Worm (Caenorhabditis elegans): Measurements from ENCODE around the gene lgc-6.
"Not testable (repeated sequence)": the region's sequence is repeated elsewhere in the genome, so short reads cannot be mapped to it uniquely, and the experiment has no call there.

lgc-6 gene

ce11 chrIV:8352036-8352435 is 12.3 kb downstream of the lgc-6 start, which contains the start of gene F17E9.16:
Gene F17E9.16, plus strand, starts transcription at chrIV:8352336.
- not testable (repeated sequence) for TF ChIP-seq sdc-2, nhr-232, ahr-1 (tag; optimal IDR thresholded peaks at IDR 0.05)

- TF ChIP-seq elt-2 (tag; optimal IDR thresholded peaks at IDR 0.05) (no peak), C38D4.7 (GFP tag; optimal IDR thresholded peaks at IDR 0.05) (no peak), zip-5 (tag; optimal IDR thresholded peaks at IDR 0.05) (no peak), hlh-6 (tag; optimal IDR thresholded peaks at IDR 0.05) (no peak), pros-1 (tag; optimal IDR thresholded peaks at IDR 0.05) (no peak), gmeb-2 (tag; optimal IDR thresholded peaks at IDR 0.05) (no peak), syd-9 (tag; optimal IDR thresholded peaks at IDR 0.05) (no peak), rnt-1 (tag; optimal IDR thresholded peaks at IDR 0.05) (no peak), pqm-1 (tag; optimal IDR thresholded peaks at IDR 0.05) (no peak), hlh-13 (GFP tag; optimal IDR thresholded peaks at IDR 0.05) (no peak), ceh-34 (tag; optimal IDR thresholded peaks at IDR 0.05) (no peak), Y22D7AL.16 (tag; optimal IDR thresholded peaks at IDR 0.05) (no peak), K09A11.1 (tag; optimal IDR thresholded peaks at IDR 0.05; ENCODE audit: insufficient read depth) (no peak), tbx-7 (tag; optimal IDR thresholded peaks at IDR 0.05) (no peak), ceh-18 (tag; optimal IDR thresholded peaks at IDR 0.05) (no peak), T23F11.4 (GFP tag; optimal IDR thresholded peaks at IDR 0.05) (no peak), nhr-232 (tag; optimal IDR thresholded peaks at IDR 0.05) (no peak), odd-2 (tag; optimal IDR thresholded peaks at IDR 0.05) (no peak), unc-55 (GFP tag; optimal IDR thresholded peaks at IDR 0.05) (no peak), ceh-48 (tag; optimal IDR thresholded peaks at IDR 0.05) (no peak)
Observed at ce11 chrIV:8354572-8354971, 14.8 kb downstream of the lgc-6 start, which contains the start of gene F17E9.3. Gene F17E9.3, plus strand, starts transcription at chrIV:8354872.

- TF ChIP-seq ama-1 (optimal IDR thresholded peaks at IDR 0.05): no peak
- TF ChIP-seq tbx-7 (tag; optimal IDR thresholded peaks at IDR 0.05): no peak
- TF ChIP-seq unc-86 (tag; optimal IDR thresholded peaks at IDR 0.05): no peak
- no peak for TF ChIP-seq ahr-1 (tag; optimal IDR thresholded peaks at IDR 0.05)
- TF ChIP-seq pha-4 (tag; optimal IDR thresholded peaks at IDR 0.05): no peak
- no peak for TF ChIP-seq rnt-1 (tag; optimal IDR thresholded peaks at IDR 0.05)
- no peak for TF ChIP-seq Y22D7AL.16 (tag; optimal IDR thresholded peaks at IDR 0.05)
- TF ChIP-seq ceh-24 (tag; optimal IDR thresholded peaks at IDR 0.05): no peak
- TF ChIP-seq elt-4 (tag; optimal IDR thresholded peaks at IDR 0.05): no peak
- no peak for TF ChIP-seq ceh-31 (tag; optimal IDR thresholded peaks at IDR 0.05)
- TF ChIP-seq ceh-22 (tag; optimal IDR thresholded peaks at IDR 0.05): no peak
- no peak for TF ChIP-seq ceh-19 (GFP tag; optimal IDR thresholded peaks at IDR 0.05)
- no peak for TF ChIP-seq ceh-48 (tag; optimal IDR thresholded peaks at IDR 0.05)
- TF ChIP-seq ceh-34 (tag; optimal IDR thresholded peaks at IDR 0.05): no peak
- TF ChIP-seq hlh-13 (GFP tag; optimal IDR thresholded peaks at IDR 0.05): no peak
- TF ChIP-seq gmeb-2 (tag; optimal IDR thresholded peaks at IDR 0.05): no peak
Observed at ce11 chrIV:8355592-8355991, 15.9 kb downstream of the lgc-6 start, which contains the start of the genes F17E9.2 and col-116. Gene F17E9.2, plus strand, starts transcription at chrIV:8355892. Gene col-116, plus strand, starts transcription at chrIV:8355906.

- TF ChIP-seq elt-4 (tag; optimal IDR thresholded peaks at IDR 0.05): peak; percentile 64
- no peak for TF ChIP-seq ttx-3 (tag; optimal IDR thresholded peaks at IDR 0.05)
- TF ChIP-seq pha-2 (tag; optimal IDR thresholded peaks at IDR 0.05): no peak
- no peak for TF ChIP-seq lim-6 (tag; optimal IDR thresholded peaks at IDR 0.05)
- TF ChIP-seq ceh-22 (tag; optimal IDR thresholded peaks at IDR 0.05): no peak
- TF ChIP-seq tbx-2 (tag; optimal IDR thresholded peaks at IDR 0.05): no peak
Observed at ce11 chrIV:8357299-8357698, 17.6 kb downstream of the lgc-6 start.

ce11 chrIV:8358492-8358891 is 18.8 kb downstream of the lgc-6 start, which contains the start of gene D2096.13:
Gene D2096.13, minus strand, starts transcription at chrIV:8358592.
- no peak for TF ChIP-seq tbx-7 (tag; optimal IDR thresholded peaks at IDR 0.05)
- no peak for TF ChIP-seq nhr-11 (tag; optimal IDR thresholded peaks at IDR 0.05)
- no peak for TF ChIP-seq mec-3 (tag; optimal IDR thresholded peaks at IDR 0.05; ENCODE audit: borderline replicate concordance)
- no peak for TF ChIP-seq gmeb-2 (tag; optimal IDR thresholded peaks at IDR 0.05)
- TF ChIP-seq pax-1 (tag; optimal IDR thresholded peaks at IDR 0.05): no peak
- no peak for TF ChIP-seq hlh-6 (tag; optimal IDR thresholded peaks at IDR 0.05)
- TF ChIP-seq lin-11 (tag; optimal IDR thresholded peaks at IDR 0.05): no peak
- no peak for TF ChIP-seq ceh-48 (tag; optimal IDR thresholded peaks at IDR 0.05)
- TF ChIP-seq T23F11.4 (GFP tag; optimal IDR thresholded peaks at IDR 0.05): no peak
- no peak for TF ChIP-seq zip-5 (tag; optimal IDR thresholded peaks at IDR 0.05)
- no peak for TF ChIP-seq ceh-19 (GFP tag; optimal IDR thresholded peaks at IDR 0.05)
- TF ChIP-seq sox-2 (GFP tag; IDR thresholded peaks at IDR 0.05): no peak
- no peak for TF ChIP-seq K09A11.1 (tag; optimal IDR thresholded peaks at IDR 0.05; ENCODE audit: insufficient read depth)
- no peak for TF ChIP-seq hlh-13 (GFP tag; optimal IDR thresholded peaks at IDR 0.05)
- TF ChIP-seq ztf-16 (tag; optimal IDR thresholded peaks at IDR 0.05): no peak
- no peak for TF ChIP-seq sox-4 (tag; optimal IDR thresholded peaks at IDR 0.05)
